Fruit fly (Drosophila melanogaster): Measurements from ENCODE around the gene CG12948.

Gene CG12948

DNA sequence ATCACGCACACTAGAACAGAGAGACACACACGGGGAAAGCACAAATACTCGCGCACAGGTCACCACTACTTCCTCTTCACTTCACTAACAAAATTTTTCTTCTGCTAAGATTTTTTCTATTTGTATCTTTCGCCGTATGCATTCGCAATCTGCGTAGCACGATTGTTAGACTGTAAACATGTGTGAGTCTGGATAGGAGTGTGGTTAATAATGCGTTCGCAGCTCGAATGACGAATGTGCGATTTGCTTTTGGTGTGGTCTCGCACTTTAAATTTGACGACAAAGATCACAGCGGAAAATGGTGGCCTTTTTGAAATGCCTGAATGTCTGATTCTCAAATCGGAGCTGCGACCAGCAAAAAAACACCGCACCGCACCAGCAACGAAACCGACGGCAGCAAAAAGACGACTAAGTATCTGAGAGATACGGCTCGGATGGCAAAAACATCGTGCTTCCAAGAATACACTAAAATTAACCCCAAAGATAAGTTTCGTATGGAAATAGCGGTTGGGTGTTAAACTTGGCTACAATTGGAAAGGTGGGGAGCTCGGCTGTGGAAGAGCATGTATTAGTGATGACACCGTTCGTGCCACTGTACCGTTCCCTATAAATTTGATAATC, 42.4 kb downstream of the CG12948 start, which contains the start of gene Unc-115a:
Gene Unc-115a (minus strand): TSS at position 410 of the 621 bp plus-strand sequence.
- TF ChIP-seq sage (GFP tag; optimal IDR thresholded peaks at IDR 0.05) (no peak), Hr83 (GFP tag; optimal IDR thresholded peaks at IDR 0.05; ENCODE audit: poor library complexity, severe bottlenecking) (peak; percentile 77), jim (GFP tag; optimal IDR thresholded peaks at IDR 0.05) (peak; percentile 95), h (GFP tag; optimal IDR thresholded peaks at IDR 0.05) (peak; percentile 57), woc (GFP tag; optimal IDR thresholded peaks at IDR 0.05) (no peak), rgr (GFP tag; optimal IDR thresholded peaks at IDR 0.05) (peak; percentile 57), HLH106 (tag; optimal IDR thresholded peaks at IDR 0.05) (no peak), fru (GFP tag; optimal IDR thresholded peaks at IDR 0.05) (peak; percentile 71), Myc (optimal IDR thresholded peaks at IDR 0.05) (peak; percentile 86), Dfd (GFP tag; optimal IDR thresholded peaks at IDR 0.05) (no peak), dmrt93B (GFP tag; optimal IDR thresholded peaks at IDR 0.05) (no peak), Hnf4 (GFP tag; optimal IDR thresholded peaks at IDR 0.05) (no peak), Rel (GFP tag; optimal IDR thresholded peaks at IDR 0.05) (no peak), Rel (tag; optimal IDR thresholded peaks at IDR 0.05) (peak; percentile 61), OdsH (GFP tag; optimal IDR thresholded peaks at IDR 0.05) (peak; percentile 5), sv (GFP tag; optimal IDR thresholded peaks at IDR 0.05) (peak; percentile 38), Mio (GFP tag; optimal IDR thresholded peaks at IDR 0.05) (no peak), Sp1 (GFP tag; optimal IDR thresholded peaks at IDR 0.05) (peak; percentile 57), br (GFP tag; optimal IDR thresholded peaks at IDR 0.05) (no peak), Abd-B (GFP tag; optimal IDR thresholded peaks at IDR 0.05) (no peak), Dif (GFP tag; optimal IDR thresholded peaks at IDR 0.05; ENCODE audit: partially characterized antibody) (peak; percentile 56), dl (GFP tag; optimal IDR thresholded peaks at IDR 0.05; ENCODE audit: insufficient read depth in 1 of 2, partially characterized antibody in 2 of 2) (no peak), psq (GFP tag; optimal IDR thresholded peaks at IDR 0.05) (no peak)

DNA sequence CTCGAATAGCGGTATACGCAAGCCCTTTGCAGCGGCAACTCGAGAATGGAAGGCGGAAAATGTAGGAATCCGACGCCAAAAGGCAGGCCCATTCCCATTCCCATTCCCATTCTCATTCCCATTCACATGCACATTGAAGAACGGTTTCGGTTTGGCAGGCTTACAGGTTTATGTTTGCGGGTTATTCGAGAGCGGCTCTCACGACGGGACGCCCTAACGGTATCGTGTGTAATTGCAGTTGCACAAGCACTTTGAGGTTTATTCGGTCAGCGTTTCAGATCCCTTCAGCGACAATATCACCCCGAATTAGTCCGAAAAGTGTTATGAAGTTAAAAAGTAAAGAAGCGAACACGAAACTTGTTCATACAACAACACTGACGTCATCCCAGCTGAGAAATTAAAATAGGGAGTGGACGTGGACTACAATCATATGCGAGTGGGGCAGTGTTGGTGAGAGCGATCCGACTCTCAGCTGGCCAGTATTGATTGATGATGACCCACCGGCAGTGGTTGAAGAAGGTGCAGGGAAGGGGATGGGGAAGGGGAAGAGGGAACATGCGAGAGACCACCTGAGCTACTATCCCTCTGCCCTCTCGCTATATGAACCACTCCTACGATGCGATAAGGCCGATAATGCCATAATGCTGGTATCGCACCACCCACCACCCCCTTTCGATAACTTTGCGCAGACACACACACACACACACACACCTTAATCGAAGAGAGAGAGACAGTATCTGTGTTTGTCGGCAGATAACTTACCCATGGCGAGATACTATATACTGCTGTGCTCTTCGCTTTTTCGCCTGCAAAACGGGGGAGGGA, 43.1 kb downstream of the CG12948 start:
- TF ChIP-seq GATAd (GFP tag; optimal IDR thresholded peaks at IDR 0.05) (no peak), Hnf4 (GFP tag; optimal IDR thresholded peaks at IDR 0.05) (no peak), Dif (GFP tag; optimal IDR thresholded peaks at IDR 0.05; ENCODE audit: partially characterized antibody) (peak; percentile 70), CrebA (GFP tag; optimal IDR thresholded peaks at IDR 0.05; ENCODE audit: borderline replicate concordance) (no peak), ey (GFP tag; optimal IDR thresholded peaks at IDR 0.05) (no peak), Dfd (GFP tag; optimal IDR thresholded peaks at IDR 0.05) (peak; percentile 77), foxo (GFP tag; optimal IDR thresholded peaks at IDR 0.05) (peak in 1 of 2 experiments; percentile 47), sv (GFP tag; optimal IDR thresholded peaks at IDR 0.05) (no peak), brk (GFP tag; optimal IDR thresholded peaks at IDR 0.05) (no peak), Jra (GFP tag; optimal IDR thresholded peaks at IDR 0.05) (peak; percentile 62), dl (GFP tag; optimal IDR thresholded peaks at IDR 0.05; ENCODE audit: insufficient read depth in 1 of 2, partially characterized antibody in 2 of 2) (peak in 1 of 2 experiments; percentile 75), HLH106 (tag; optimal IDR thresholded peaks at IDR 0.05) (no peak), dsf (GFP tag; optimal IDR thresholded peaks at IDR 0.05; ENCODE audit: borderline replicate concordance) (no peak), Myc (optimal IDR thresholded peaks at IDR 0.05) (no peak), tai (GFP tag; optimal IDR thresholded peaks at IDR 0.05) (no peak), Hr78 (GFP tag; optimal IDR thresholded peaks at IDR 0.05) (peak; percentile 23), fru (GFP tag; optimal IDR thresholded peaks at IDR 0.05) (no peak), Mio (GFP tag; optimal IDR thresholded peaks at IDR 0.05) (no peak), OdsH (GFP tag; optimal IDR thresholded peaks at IDR 0.05) (no peak), CG32264 (GFP tag; optimal IDR thresholded peaks at IDR 0.05) (no peak), CG9705 (GFP tag; optimal IDR thresholded peaks at IDR 0.05) (no peak), usp (GFP tag; optimal IDR thresholded peaks at IDR 0.05) (no peak), lola (GFP tag; optimal IDR thresholded peaks at IDR 0.05) (no peak), pan (optimal IDR thresholded peaks at IDR 0.05) (no peak), h (GFP tag; optimal IDR thresholded peaks at IDR 0.05) (peak; percentile 62), dmrt93B (GFP tag; optimal IDR thresholded peaks at IDR 0.05) (no peak), jim (GFP tag; optimal IDR thresholded peaks at IDR 0.05) (no peak), rgr (GFP tag; optimal IDR thresholded peaks at IDR 0.05) (peak; percentile 23), sage (GFP tag; optimal IDR thresholded peaks at IDR 0.05) (no peak), N (GFP tag; optimal IDR thresholded peaks at IDR 0.05) (peak; percentile 80), Sp1 (GFP tag; optimal IDR thresholded peaks at IDR 0.05) (no peak), Rel (GFP tag; optimal IDR thresholded peaks at IDR 0.05) (no peak), Rel (tag; optimal IDR thresholded peaks at IDR 0.05) (peak; percentile 77), Vsx2 (GFP tag; optimal IDR thresholded peaks at IDR 0.05; ENCODE audit: partially characterized antibody) (no peak), woc (GFP tag; optimal IDR thresholded peaks at IDR 0.05) (no peak), Abd-B (GFP tag; optimal IDR thresholded peaks at IDR 0.05) (no peak), br (GFP tag; optimal IDR thresholded peaks at IDR 0.05) (no peak), psq (GFP tag; optimal IDR thresholded peaks at IDR 0.05) (peak; percentile 6), Hr83 (GFP tag; optimal IDR thresholded peaks at IDR 0.05; ENCODE audit: poor library complexity, severe bottlenecking) (peak; percentile 70)
